Worm (Caenorhabditis elegans) whole organism, late embryonic: ENCODE results near the gene btb-12.
"Not testable (repeated sequence)": the region's sequence is repeated elsewhere in the genome, so short reads cannot be mapped to it uniquely, and the experiment has no call there.

Experiments
- C38D4.7 ChIP-seq: fragments of 200-800 bp; sonication (Bioruptor generic); optimal IDR thresholded peaks from 2 replicates; lab custom pipeline; 2018; ENCODE audit warnings: mild to moderate bottlenecking, missing genetic modification characterization, moderate library complexity, missing compliant biosample characterization
- K09A11.1 ChIP-seq: sonication (generic microtip); optimal IDR thresholded peaks from 2 replicates; lab custom pipeline; 2017; ENCODE audit warnings: antibody characterized with exemption, mild to moderate bottlenecking, missing genetic modification characterization, missing compliant biosample characterization; ENCODE audit not compliant: insufficient read depth
- ahr-1 ChIP-seq: sonication (generic microtip); optimal IDR thresholded peaks from 2 replicates; lab custom pipeline; 2016; ENCODE audit warnings: missing genetic modification characterization, missing compliant biosample characterization
- ceh-14 ChIP-seq: sonication (generic microtip); optimal IDR thresholded peaks from 2 replicates; lab custom pipeline; 2016; ENCODE audit warnings: missing genotype, missing genetic modification characterization, missing compliant biosample characterization
- ceh-19 ChIP-seq: fragments of 200-800 bp; sonication (Bioruptor generic); optimal IDR thresholded peaks from 2 replicates; lab custom pipeline; 2018; ENCODE audit warnings: mild to moderate bottlenecking, missing genetic modification characterization, missing compliant biosample characterization
- ceh-48 ChIP-seq: sonication (generic microtip); optimal IDR thresholded peaks from 2 replicates; lab custom pipeline; 2016; ENCODE audit warnings: missing genetic modification characterization, inconsistent platforms, missing compliant biosample characterization
- ceh-6 ChIP-seq: fragments of 200-800 bp; sonication (Bioruptor generic); optimal IDR thresholded peaks from 2 replicates; lab custom pipeline; 2018; ENCODE audit warnings: mild to moderate bottlenecking, missing genetic modification characterization, missing compliant biosample characterization
- che-1 ChIP-seq: sonication (generic microtip); optimal IDR thresholded peaks from 2 replicates; lab custom pipeline; 2016; ENCODE audit warnings: mild to moderate bottlenecking, missing genetic modification characterization, missing compliant biosample characterization
- elt-2 ChIP-seq: sonication (generic microtip); optimal IDR thresholded peaks from 2 replicates; lab custom pipeline; 2016; ENCODE audit warnings: missing genetic modification reagents, missing genetic modification characterization, missing compliant biosample characterization
- elt-4 ChIP-seq: sonication (generic microtip); optimal IDR thresholded peaks from 2 replicates; lab custom pipeline; 2016; ENCODE audit warnings: missing genetic modification characterization, missing compliant biosample characterization
- ets-4 ChIP-seq: sonication (generic microtip); optimal IDR thresholded peaks from 2 replicates; lab custom pipeline; 2016; ENCODE audit warnings: missing genetic modification characterization, missing compliant biosample characterization
- fax-1 ChIP-seq: sonication (generic microtip); optimal IDR thresholded peaks from 2 replicates; lab custom pipeline; 2016; ENCODE audit warnings: missing genotype, missing genetic modification characterization, missing compliant biosample characterization
- fkh-6 ChIP-seq: sonication (generic microtip); optimal IDR thresholded peaks from 2 replicates; lab custom pipeline; 2016; ENCODE audit warnings: missing genetic modification characterization, missing compliant biosample characterization
- hlh-13 ChIP-seq: fragments of 200-800 bp; sonication (Bioruptor generic); optimal IDR thresholded peaks from 2 replicates; lab custom pipeline; 2018; ENCODE audit warnings: mild to moderate bottlenecking, missing genetic modification characterization, missing compliant biosample characterization
- hlh-30 ChIP-seq: sonication (generic microtip); optimal IDR thresholded peaks from 2 replicates; lab custom pipeline; 2017; ENCODE audit warnings: antibody characterized with exemption, missing genetic modification characterization, missing compliant biosample characterization; ENCODE audit not compliant: insufficient read depth
- lin-11 ChIP-seq: fragments of 200-800 bp; sonication (Bioruptor generic); optimal IDR thresholded peaks from 2 replicates; lab custom pipeline; 2018; ENCODE audit warnings: mild to moderate bottlenecking, missing genetic modification characterization, missing compliant biosample characterization
- madf-2 ChIP-seq: sonication (generic microtip); optimal IDR thresholded peaks from 2 replicates; lab custom pipeline; 2017; ENCODE audit warnings: missing genetic modification characterization, missing compliant biosample characterization
- mec-3 ChIP-seq: sonication (generic microtip); optimal IDR thresholded peaks from 2 replicates; lab custom pipeline; 2016; ENCODE audit warnings: borderline replicate concordance, missing genetic modification characterization, missing compliant biosample characterization
- odd-2 ChIP-seq: sonication (generic microtip); optimal IDR thresholded peaks from 2 replicates; lab custom pipeline; 2017; ENCODE audit warnings: antibody characterized with exemption, mild to moderate bottlenecking, missing genetic modification characterization, missing compliant biosample characterization
- pha-4 ChIP-seq: fragments of 150-350 bp; optimal IDR thresholded peaks from 2 replicates; lab custom pipeline; 2018; ENCODE audit warnings: missing biosample characterization, missing genetic modification reagents, missing genetic modification characterization
- ref-2 ChIP-seq: sonication (generic microtip); optimal IDR thresholded peaks from 2 replicates; lab custom pipeline; 2016; ENCODE audit warnings: missing genetic modification characterization, missing compliant biosample characterization
- rnt-1 ChIP-seq: sonication (generic microtip); optimal IDR thresholded peaks from 2 replicates; lab custom pipeline; 2016; ENCODE audit warnings: missing genetic modification characterization, missing compliant biosample characterization
- sdc-2 ChIP-seq: sonication (generic microtip); optimal IDR thresholded peaks from 2 replicates; lab custom pipeline; 2016; ENCODE audit warnings: missing genotype, missing genetic modification characterization, missing compliant biosample characterization
- sox-2 ChIP-seq: fragments of 200-800 bp; sonication (Bioruptor generic); IDR thresholded peaks from 2 replicates; pipeline ENCODE4 v1.3.6; 2022; ENCODE audit warnings: missing genetic modification reagents, missing genetic modification characterization, missing compliant biosample characterization
- tbx-2 ChIP-seq: sonication (generic microtip); optimal IDR thresholded peaks from 2 replicates; lab custom pipeline; 2016; ENCODE audit warnings: missing genetic modification characterization, missing compliant biosample characterization
- ttx-3 ChIP-seq: sonication (generic microtip); optimal IDR thresholded peaks from 2 replicates; lab custom pipeline; 2016; ENCODE audit warnings: missing genetic modification reagents, missing genetic modification characterization, missing compliant biosample characterization
- unc-3 ChIP-seq, 2 experiments: fragments of 200-800 bp in 1 of 2; sonication (Bioruptor generic) in 1 of 2; sonication (generic microtip) in 1 of 2; conservative IDR thresholded peaks in 1 of 2; optimal IDR thresholded peaks in 1 of 2; 2 replicates each; pipeline versions ENCODE4 v1.3.6 to Lab custom; 2016 to 2022; ENCODE audit warnings: missing compliant biosample characterization in 2 of 2, missing genetic modification characterization in 2 of 2, missing genetic modification reagents in 1 of 2
- unc-55 ChIP-seq: sonication (generic microtip); optimal IDR thresholded peaks from 2 replicates; lab custom pipeline; 2017; ENCODE audit warnings: missing biosample characterization, missing genetic modification reagents, missing genetic modification characterization
- unc-86 ChIP-seq: sonication (generic microtip); optimal IDR thresholded peaks from 2 replicates; lab custom pipeline; 2016; ENCODE audit warnings: missing genetic modification characterization, missing compliant biosample characterization
- zip-5 ChIP-seq: sonication (generic microtip); optimal IDR thresholded peaks from 2 replicates; lab custom pipeline; 2016; ENCODE audit warnings: missing genetic modification characterization, missing compliant biosample characterization
- ztf-16 ChIP-seq: sonication (generic microtip); optimal IDR thresholded peaks from 2 replicates; lab custom pipeline; 2017; ENCODE audit warnings: missing genetic modification characterization, missing compliant biosample characterization

The btb-12 gene

DNA sequence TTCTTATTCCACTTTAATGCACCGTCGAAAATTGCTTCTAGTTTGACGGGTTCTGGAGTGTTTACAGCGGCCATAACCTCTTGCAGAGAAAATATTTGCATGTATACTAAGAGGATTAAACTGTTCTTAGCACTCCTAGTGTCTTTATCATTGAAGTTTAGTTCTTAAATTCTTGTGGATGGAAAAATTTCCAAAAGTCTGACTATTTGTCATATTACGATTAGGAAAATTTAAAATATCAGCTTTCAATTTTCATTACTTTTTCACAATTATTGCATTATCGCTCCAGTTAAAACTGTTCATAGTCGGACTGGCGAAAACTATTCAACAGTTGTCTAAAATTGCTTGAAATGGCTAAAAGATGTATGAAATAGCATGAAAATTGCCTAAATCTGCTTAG is 5.9 kb downstream of the btb-12 start, which contains the start of gene ZC204.13:
Gene ZC204.13 (minus strand): TSS at position 101 of the 400 bp plus-strand sequence.
- TF ChIP-seq unc-55 (GFP tag; lab: Kevin White, UChicago); lin-11 (tag; lab: Kevin White, UChicago); hlh-13: not testable (repeated sequence)

DNA sequence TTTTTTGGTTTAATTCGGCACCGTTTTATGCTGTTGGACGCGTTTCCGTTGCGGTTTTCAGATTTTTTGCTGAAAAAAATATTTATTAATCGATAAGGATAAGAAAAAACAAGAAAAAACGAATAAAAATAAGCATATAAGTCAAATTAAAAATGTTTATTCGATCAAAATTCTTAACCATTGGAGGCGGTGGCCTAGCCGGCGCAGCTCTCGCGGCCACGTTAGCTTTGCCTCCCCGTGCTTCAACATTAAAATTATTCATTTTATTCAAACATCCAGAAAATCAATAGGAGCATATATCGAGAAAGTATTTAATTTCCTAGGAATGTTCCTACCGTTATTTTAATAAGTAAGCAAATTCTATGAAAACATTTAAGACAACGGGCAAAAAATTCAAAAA is 7.9 kb downstream of the btb-12 start, which contains the start of gene ZC204.14:
Gene ZC204.14 (minus strand): TSS at position 69 of the 400 bp plus-strand sequence.
- no peak for TF ChIP-seq che-1 (tag; lab: Kevin White, UChicago)
- TF ChIP-seq rnt-1 (tag; lab: Kevin White, UChicago) = no peak
- TF ChIP-seq sox-2 (GFP tag; lab: Robert Waterston, UW) = no peak
- no peak for TF ChIP-seq ceh-48 (tag; lab: Kevin White, UChicago)
- TF ChIP-seq odd-2 = no peak
- no peak for TF ChIP-seq ets-4 (tag; lab: Kevin White, UChicago)
- TF ChIP-seq ttx-3 = no peak
- TF ChIP-seq unc-86 (tag; lab: Kevin White, UChicago) = no peak
- no peak for TF ChIP-seq madf-2 (tag; lab: Kevin White, UChicago)
- no peak for TF ChIP-seq ceh-19

DNA sequence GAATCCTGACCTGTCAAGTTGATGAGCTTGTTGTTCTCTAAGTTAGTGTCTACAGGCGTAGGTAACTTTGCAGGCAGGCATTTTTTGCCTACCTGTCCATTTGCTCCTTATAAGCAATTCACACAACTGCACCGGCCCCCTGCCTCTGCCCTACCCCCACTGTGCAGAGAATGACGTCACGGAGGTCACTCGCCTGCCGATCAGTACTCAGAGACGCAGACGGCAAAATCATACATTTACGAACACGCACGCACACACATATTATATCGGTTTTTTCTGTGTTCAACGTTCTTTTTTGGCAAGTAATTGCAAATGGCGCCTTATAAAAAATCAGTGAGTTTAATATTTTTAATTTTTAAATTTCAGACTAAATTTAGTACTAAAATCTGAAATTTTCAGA is 8.5 kb downstream of the btb-12 start, which contains the start of gene duxl-1:
Gene duxl-1 (plus strand): TSS at position 184 of the 400 bp plus-strand sequence.
- TF ChIP-seq elt-2 (tag; lab: Kevin White, UChicago) (peak; percentile 40), tbx-2 (peak; percentile 15), K09A11.1 (tag; lab: Kevin White, UChicago) (no peak), hlh-30 (tag; lab: Kevin White, UChicago) (peak; percentile 42), ref-2 (tag; lab: Kevin White, UChicago) (peak; percentile 25), pha-4 (tag; lab: Kevin White, UChicago) (no peak), ahr-1 (tag; lab: Kevin White, UChicago) (no peak)

DNA sequence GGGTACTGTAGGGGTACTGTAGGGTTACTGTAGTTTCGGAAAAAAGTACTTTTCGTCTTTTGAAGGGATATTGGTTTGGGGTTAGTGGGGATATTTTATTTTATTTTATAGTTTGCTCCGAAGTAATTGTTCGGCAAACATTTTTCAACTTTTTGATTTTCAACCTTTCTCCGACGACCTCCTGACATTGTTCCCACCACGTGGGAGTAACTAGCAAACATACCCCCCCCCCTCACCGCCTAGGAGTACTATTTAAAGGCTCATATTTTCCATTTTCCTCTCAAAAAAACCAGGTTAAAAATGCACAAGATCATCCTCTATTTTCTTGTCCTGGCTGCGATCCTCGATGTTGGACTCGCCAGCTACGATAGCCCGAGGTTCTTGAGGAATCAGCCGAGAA is 11.0 kb downstream of the btb-12 start, which contains the start of gene srlf-29:
Gene srlf-29 (plus strand): TSS at position 301 of the 400 bp plus-strand sequence.
- TF ChIP-seq zip-5 (tag; lab: Kevin White, UChicago) (no peak), fax-1 (tag; lab: Kevin White, UChicago) (no peak), unc-55 (GFP tag; lab: Kevin White, UChicago) (no peak), ceh-6 (GFP tag; lab: Kevin White, UChicago) (no peak), C38D4.7 (GFP tag; lab: Kevin White, UChicago) (no peak), fkh-6 (tag; lab: Kevin White, UChicago) (no peak), elt-4 (no peak), ahr-1 (tag; lab: Kevin White, UChicago) (no peak)

DNA sequence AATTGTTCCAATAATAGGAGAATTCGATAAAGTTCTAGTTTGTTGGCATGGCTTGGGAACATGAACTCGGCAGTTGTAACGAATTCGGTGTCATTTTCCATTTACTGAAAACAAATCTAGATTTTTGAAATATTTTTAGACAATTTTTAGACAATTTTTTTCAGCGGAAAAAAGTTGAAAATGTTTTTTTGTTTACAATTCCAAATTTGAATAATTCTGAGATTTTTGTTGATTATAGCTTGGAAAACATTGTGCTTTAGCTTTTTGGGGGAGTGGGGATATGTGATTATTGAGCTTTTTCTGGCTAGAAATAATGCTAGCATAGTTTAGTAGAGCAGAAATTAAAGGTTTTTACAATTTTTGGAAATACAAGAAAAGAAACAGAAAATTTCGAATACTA is 13.9 kb downstream of the btb-12 start, which contains the start of gene srw-97:
Gene srw-97 (minus strand): TSS at position 101 of the 400 bp plus-strand sequence.
- TF ChIP-seq pha-4 (tag; lab: Kevin White, UChicago) (no peak), ceh-14 (tag; lab: Kevin White, UChicago) (no peak), tbx-2 (no peak), K09A11.1 (tag; lab: Kevin White, UChicago) (no peak), mec-3 (tag; lab: Kevin White, UChicago) (no peak), sox-2 (GFP tag; lab: Robert Waterston, UW) (no peak), fkh-6 (tag; lab: Kevin White, UChicago) (no peak), sdc-2 (tag; lab: Kevin White, UChicago) (no peak), ztf-16 (no peak), elt-2 (tag; lab: Kevin White, UChicago) (no peak), che-1 (tag; lab: Kevin White, UChicago) (no peak), unc-3 (GFP tag; conservative IDR thresholded peaks at IDR 0.05; lab: Robert Waterston, UW) (no peak), unc-3 (tag; optimal IDR thresholded peaks at IDR 0.05; lab: Kevin White, UChicago) (no peak)
- TF ChIP-seq, all 69 proteins: peak for 0
